Fruit fly (Drosophila melanogaster): ENCODE measurements around the gene Hers.
A peak's percentile ranks its signal among the peaks of the same experiment; 100 is the strongest.

Hers gene

DNA sequence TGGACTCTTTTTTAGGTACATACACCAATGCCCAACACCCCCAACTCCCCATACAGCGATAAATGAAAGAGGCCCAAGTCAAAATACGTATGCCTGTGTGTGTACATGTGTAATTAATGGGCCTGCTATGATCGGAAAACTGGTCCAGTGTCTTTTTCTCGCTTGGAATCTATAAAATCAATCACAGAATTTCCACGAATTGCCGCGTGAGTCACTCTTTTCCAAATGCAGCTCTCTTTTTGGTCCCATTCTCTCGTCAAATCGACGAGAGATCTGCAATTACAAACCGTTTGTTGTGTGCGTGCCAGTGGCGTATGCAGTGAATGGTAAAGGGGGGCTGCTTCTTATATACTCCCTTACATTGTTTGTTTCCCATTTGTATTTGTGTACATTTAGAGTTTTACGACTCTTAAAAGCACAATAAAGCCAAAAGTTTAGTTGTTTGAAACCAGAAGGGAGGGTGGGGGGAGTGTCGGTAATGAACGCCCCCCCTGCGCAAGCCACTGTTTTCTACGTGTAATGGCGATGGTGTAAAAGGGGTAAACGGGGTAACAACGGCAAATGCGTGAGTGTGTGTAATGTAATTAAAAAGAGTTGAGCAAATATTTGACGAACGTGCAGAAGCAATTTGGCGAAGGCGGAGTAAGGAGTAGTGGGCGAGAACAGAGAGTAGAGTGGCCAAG is 19.1 kb upstream of the Hers start (continued):
- peak; percentile 90 for TF ChIP-seq Six4 (GFP tag; optimal IDR thresholded peaks at IDR 0.05)
- peak; percentile 81 for TF ChIP-seq CG17802 (tag; optimal IDR thresholded peaks at IDR 0.05)
- peak; percentile 87 for TF ChIP-seq CG6683 (GFP tag; optimal IDR thresholded peaks at IDR 0.05)
- peak; percentile 71 for TF ChIP-seq CG17612 (GFP tag; IDR thresholded peaks at IDR 0.05)
- TF ChIP-seq CG7786 (GFP tag; optimal IDR thresholded peaks at IDR 0.05) = peak; percentile 94
- peak; percentile 49 for TF ChIP-seq grn (GFP tag; optimal IDR thresholded peaks at IDR 0.05)
- peak; percentile 95 for TF ChIP-seq CG17361 (GFP tag; IDR thresholded peaks at IDR 0.05)
- no peak for TF ChIP-seq Dfd (GFP tag; optimal IDR thresholded peaks at IDR 0.05)
- peak; percentile 94 for TF ChIP-seq Aef1 (GFP tag; IDR thresholded peaks at IDR 0.05)
- peak; percentile 93 for TF ChIP-seq CG18599 (GFP tag; optimal IDR thresholded peaks at IDR 0.05)
- TF ChIP-seq psq (GFP tag; optimal IDR thresholded peaks at IDR 0.05) = peak; percentile 82
- peak in 1 of 2 experiments; percentile 57 for TF ChIP-seq crp (GFP tag; optimal IDR thresholded peaks at IDR 0.05)
- peak; percentile 95 for TF ChIP-seq CG4730 (GFP tag; IDR thresholded peaks at IDR 0.05)
- peak; percentile 85 for TF ChIP-seq CG17568 (GFP tag; optimal IDR thresholded peaks at IDR 0.05)
- TF ChIP-seq CG10274 (GFP tag; optimal IDR thresholded peaks at IDR 0.05) = peak; percentile 80
- peak; percentile 41 for TF ChIP-seq CG7271 (tag; optimal IDR thresholded peaks at IDR 0.05)

DNA sequence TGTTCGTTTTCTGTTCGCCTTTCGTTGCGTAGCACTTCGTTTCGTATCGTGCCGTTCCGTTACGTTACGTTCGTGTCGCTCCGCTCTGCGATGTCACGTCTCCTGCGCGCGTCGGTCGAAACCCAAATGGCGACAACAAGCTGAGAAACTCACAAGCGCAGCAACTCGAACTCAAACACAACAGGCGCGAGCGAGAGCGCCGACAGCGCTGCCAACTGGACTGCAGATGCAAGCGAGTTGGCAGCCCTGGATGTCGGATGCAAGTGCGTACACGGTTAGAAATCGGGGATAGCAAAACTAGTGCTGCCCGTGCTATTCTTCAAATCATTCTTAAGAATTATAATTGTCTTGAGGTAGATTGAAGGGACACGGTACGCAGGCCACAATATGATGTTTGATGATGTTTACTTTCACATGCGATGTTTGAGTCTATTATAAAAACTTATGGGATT is 17.6 kb upstream of the Hers start:
- TF ChIP-seq disco-r (GFP tag; optimal IDR thresholded peaks at IDR 0.05) = peak; percentile 66
- TF ChIP-seq peb (GFP tag; IDR thresholded peaks at IDR 0.05) = 0 out of 2 replicates have a peak, but pooled peaks have one; percentile 58
- TF ChIP-seq Hr3 (GFP tag; optimal IDR thresholded peaks at IDR 0.05) = peak; percentile 61
- no peak; the same call in 1 of the 2 replicates for TF ChIP-seq bowl (GFP tag; IDR thresholded peaks at IDR 0.05)
- no peak for TF ChIP-seq Gsc (GFP tag; IDR thresholded peaks at IDR 0.05)
- peak; percentile 64 for TF ChIP-seq CG13296 (GFP tag; optimal IDR thresholded peaks at IDR 0.05)
- TF ChIP-seq Atf3 (GFP tag; optimal IDR thresholded peaks at IDR 0.05) = peak; percentile 71
- peak; percentile 75 for TF ChIP-seq pnt (GFP tag; optimal IDR thresholded peaks at IDR 0.05)
- TF ChIP-seq Hr51 (GFP tag; optimal IDR thresholded peaks at IDR 0.05) = peak; percentile 54 to 65
- no peak for TF ChIP-seq CG8478 (optimal IDR thresholded peaks at IDR 0.05)
- peak; percentile 44 for TF ChIP-seq CG31441 (GFP tag; IDR thresholded peaks at IDR 0.05)
- TF ChIP-seq Hmx (GFP tag; optimal IDR thresholded peaks at IDR 0.05) = no peak
- peak; percentile 59; the same call in 1 of the 2 replicates for TF ChIP-seq CG9932 (GFP tag; IDR thresholded peaks at IDR 0.05)
- no peak for TF ChIP-seq CG14965 (GFP tag; optimal IDR thresholded peaks at IDR 0.05; ENCODE audit: borderline replicate concordance)
- TF ChIP-seq shn (GFP tag; optimal IDR thresholded peaks at IDR 0.05) = peak; percentile 79
- TF ChIP-seq nerfin-1 (tag; optimal IDR thresholded peaks at IDR 0.05) = peak; percentile 36
- TF ChIP-seq trem (tag; optimal IDR thresholded peaks at IDR 0.05) = peak; percentile 100
- peak; percentile 77 for TF ChIP-seq sisA (GFP tag; IDR thresholded peaks at IDR 0.05)
- no peak for TF ChIP-seq yki (optimal IDR thresholded peaks at IDR 0.05)
- peak; percentile 64 for TF ChIP-seq CG18476 (GFP tag; optimal IDR thresholded peaks at IDR 0.05)
- TF ChIP-seq CG31365 (tag; optimal IDR thresholded peaks at IDR 0.05) = no peak
- TF ChIP-seq YL-1 (GFP tag; optimal IDR thresholded peaks at IDR 0.05) = peak; percentile 10
- peak; percentile 31 for TF ChIP-seq CG4360 (GFP tag; IDR thresholded peaks at IDR 0.05)
- TF ChIP-seq Opbp (GFP tag; IDR thresholded peaks at IDR 0.05; ENCODE audit: partially characterized antibody) = peak; percentile 60
- TF ChIP-seq fd3F (GFP tag; optimal IDR thresholded peaks at IDR 0.05) = peak; percentile 45
- no peak for TF ChIP-seq Hand (GFP tag; optimal IDR thresholded peaks at IDR 0.05)
- peak; percentile 37 for TF ChIP-seq CG18011 (GFP tag; optimal IDR thresholded peaks at IDR 0.05)
- peak; percentile 76 for TF ChIP-seq CG2120 (GFP tag; optimal IDR thresholded peaks at IDR 0.05)
- peak; percentile 42 for TF ChIP-seq CG8359 (GFP tag; optimal IDR thresholded peaks at IDR 0.05; ENCODE audit: borderline replicate concordance)
- no peak for TF ChIP-seq sc (optimal IDR thresholded peaks at IDR 0.05)
- TF ChIP-seq sc (GFP tag; optimal IDR thresholded peaks at IDR 0.05) = peak; percentile 37
- TF ChIP-seq Dip2 (GFP tag; IDR thresholded peaks at IDR 0.05) = no peak
- peak; percentile 64; the same call in 1 of the 2 replicates for TF ChIP-seq Awh (GFP tag; IDR thresholded peaks at IDR 0.05)
